Fruit fly (Drosophila melanogaster): ENCODE measurements around the gene CG46440.
A peak's percentile ranks its signal among the peaks of the same experiment; 100 is the strongest.

- TF ChIP-seq cnc (optimal IDR thresholded peaks at IDR 0.05) (no peak), CG33017 (tag; optimal IDR thresholded peaks at IDR 0.05) (no peak), Mnt (GFP tag; optimal IDR thresholded peaks at IDR 0.05) (peak; percentile 24), Hr96 (GFP tag; optimal IDR thresholded peaks at IDR 0.05) (no peak), CG5204 (GFP tag; optimal IDR thresholded peaks at IDR 0.05) (no peak), toe (GFP tag; optimal IDR thresholded peaks at IDR 0.05) (peak; percentile 2), cic (GFP tag; optimal IDR thresholded peaks at IDR 0.05) (no peak)
Observed at dm6 chrX:15835393-15835792, 22.2 kb downstream of the CG46440 start, which contains the start of gene Chc.
